ENCODE assay signal across 5 worm cellular contexts in genomic region chrIII:7710943-7711342, ce11.
A peak's percentile ranks its signal among the peaks of the same experiment; 100 is the strongest.
TF ChIP-seq lines count a peak whose summit lies in the region.

No protein-coding gene starts in this region.

TF ChIP-seq in whole organism, L1 larva, 84 proteins besides CTCF, POLR2A, EP300 and RAD21 (continues in another document):
- TF ChIP-seq C34B4.2 (tag; optimal IDR thresholded peaks at IDR 0.05; lab: Kevin White, UChicago): no peak
- TF ChIP-seq swsn-7 (tag; optimal IDR thresholded peaks at IDR 0.05; lab: Kevin White, UChicago): peak; percentile 42
- TF ChIP-seq nhr-85 (tag; lab: Kevin White, UChicago): no peak
- peak; percentile 32 for TF ChIP-seq xbp-1 (tag; optimal IDR thresholded peaks at IDR 0.05; lab: Kevin White, UChicago)
- TF ChIP-seq unc-98 (GFP tag; IDR thresholded peaks at IDR 0.05; lab: Robert Waterston, UW): no peak
- TF ChIP-seq pag-3 (tag; optimal IDR thresholded peaks at IDR 0.05; lab: Kevin White, UChicago; ENCODE audit: borderline replicate concordance, insufficient read depth): no peak
- no peak for TF ChIP-seq vab-15 (tag; optimal IDR thresholded peaks at IDR 0.05; lab: Kevin White, UChicago)
- peak; percentile 69 for TF ChIP-seq mep-1 (tag; optimal IDR thresholded peaks at IDR 0.05; lab: Kevin White, UChicago)
- TF ChIP-seq lsy-2 (tag; optimal IDR thresholded peaks at IDR 0.05; lab: Kevin White, UChicago): peak; percentile 53 to 56
- peak; percentile 17 for TF ChIP-seq nhr-20 (tag; optimal IDR thresholded peaks at IDR 0.05; lab: Kevin White, UChicago)
- TF ChIP-seq nhr-77 (tag; optimal IDR thresholded peaks at IDR 0.05; lab: Kevin White, UChicago): no peak
- TF ChIP-seq snu-23 (GFP tag; optimal IDR thresholded peaks at IDR 0.05; lab: Kevin White, UChicago): peak; percentile 57
- TF ChIP-seq nhr-11 (tag; optimal IDR thresholded peaks at IDR 0.05; lab: Kevin White, UChicago): no peak
- TF ChIP-seq grh-1 (GFP tag; IDR thresholded peaks at IDR 0.05; lab: Robert Waterston, UW): no peak
- peak; percentile 46 for TF ChIP-seq rnt-1 (tag; optimal IDR thresholded peaks at IDR 0.05; lab: Kevin White, UChicago)
- peak; percentile 30 for TF ChIP-seq dsc-1 (tag; optimal IDR thresholded peaks at IDR 0.05; lab: Kevin White, UChicago)
- TF ChIP-seq blmp-1 (tag; optimal IDR thresholded peaks at IDR 0.05; lab: Kevin White, UChicago): peak; percentile 81
- TF ChIP-seq F16B12.6 (tag; optimal IDR thresholded peaks at IDR 0.05; lab: Kevin White, UChicago): peak; percentile 79
- TF ChIP-seq lin-15B (tag; optimal IDR thresholded peaks at IDR 0.05; lab: Kevin White, UChicago): peak; percentile 35

TF ChIP-seq in whole organism, L3 larva, 47 proteins besides CTCF, POLR2A, EP300 and RAD21:
- peak; percentile 5 for TF ChIP-seq nhr-23 (tag; optimal IDR thresholded peaks at IDR 0.05; lab: Kevin White, UChicago)
- TF ChIP-seq egl-5 (tag; optimal IDR thresholded peaks at IDR 0.05; lab: Kevin White, UChicago): peak; percentile 16
- TF ChIP-seq pha-4 (tag; optimal IDR thresholded peaks at IDR 0.05; lab: Kevin White, UChicago): peak; percentile 61
- TF ChIP-seq nfya-1 (tag; optimal IDR thresholded peaks at IDR 0.05; lab: Kevin White, UChicago; ENCODE audit: insufficient read depth): peak; percentile 85
- peak; percentile 75 for TF ChIP-seq hmg-11 (tag; optimal IDR thresholded peaks at IDR 0.05; lab: Kevin White, UChicago)
- peak; percentile 36 for TF ChIP-seq snpc-4 (tag; optimal IDR thresholded peaks at IDR 0.05; lab: Kevin White, UChicago)
- no peak for TF ChIP-seq nhr-237 (tag; optimal IDR thresholded peaks at IDR 0.05; lab: Kevin White, UChicago)
- no peak for TF ChIP-seq tbx-2 (tag; optimal IDR thresholded peaks at IDR 0.05; lab: Kevin White, UChicago)
- peak; percentile 11 for TF ChIP-seq lin-39 (tag; optimal IDR thresholded peaks at IDR 0.05; lab: Kevin White, UChicago)
- TF ChIP-seq nhr-25 (tag; optimal IDR thresholded peaks at IDR 0.05; lab: Kevin White, UChicago): peak; percentile 55
- TF ChIP-seq lin-15B (tag; optimal IDR thresholded peaks at IDR 0.05; lab: Kevin White, UChicago): peak; percentile 70
TF ChIP-seq in whole organism, L3 larva: peak in this region for 9.

TF ChIP-seq in whole organism, early embryonic, 17 proteins besides CTCF, POLR2A, EP300 and RAD21:
- TF ChIP-seq hmg-4 (GFP tag; optimal IDR thresholded peaks at IDR 0.05; lab: Kevin White, UChicago) (peak; percentile 73), scrt-1 (GFP tag; IDR thresholded peaks at IDR 0.05; lab: Robert Waterston, UW) (0 out of 2 replicates have a peak, but pooled peaks have one; percentile 37), sea-1 (GFP tag; conservative IDR thresholded peaks at IDR 0.05; lab: Robert Waterston, UW) (no peak), tbx-37 (GFP tag; conservative IDR thresholded peaks at IDR 0.05; lab: Robert Waterston, UW) (no peak), ceh-36 (tag; optimal IDR thresholded peaks at IDR 0.05; lab: Kevin White, UChicago) (peak; percentile 39), hnd-1 (tag; optimal IDR thresholded peaks at IDR 0.05; lab: Kevin White, UChicago) (no peak), F13C5.2 (tag; optimal IDR thresholded peaks at IDR 0.05; lab: Kevin White, UChicago) (peak; percentile 67)

TF ChIP-seq in whole organism, midembryonic, 9 proteins besides CTCF, POLR2A, EP300 and RAD21:
- TF ChIP-seq cog-1 (tag; optimal IDR thresholded peaks at IDR 0.05; lab: Kevin White, UChicago): peak; percentile 0
- no peak for TF ChIP-seq ref-1 (GFP tag; conservative IDR thresholded peaks at IDR 0.05; lab: Robert Waterston, UW)
- TF ChIP-seq flt-1 (GFP tag; IDR thresholded peaks at IDR 0.05; lab: Robert Waterston, UW): peak; percentile 55; the same call in 1 of the 2 replicates
- TF ChIP-seq klf-2 (GFP tag; conservative IDR thresholded peaks at IDR 0.05; lab: Robert Waterston, UW): no peak

TF ChIP-seq in whole organism, young adult, 124 proteins besides CTCF, POLR2A, EP300 and RAD21:
- no peak for TF ChIP-seq ceh-40 (GFP tag; IDR thresholded peaks at IDR 0.05; lab: Robert Waterston, UW)
- TF ChIP-seq sea-2 (GFP tag; IDR thresholded peaks at IDR 0.05; lab: Robert Waterston, UW): no peak
- TF ChIP-seq lsy-27 (tag; optimal IDR thresholded peaks at IDR 0.05; lab: Kevin White, UChicago; ENCODE audit: borderline replicate concordance, insufficient read depth): no peak
- TF ChIP-seq tlf-1 (GFP tag; optimal IDR thresholded peaks at IDR 0.05; lab: Kevin White, UChicago): no peak
- TF ChIP-seq mcd-1 (GFP tag; IDR thresholded peaks at IDR 0.05; lab: Robert Waterston, UW): peak; percentile 38; the same call in 1 of the 2 replicates
- TF ChIP-seq ama-1 (optimal IDR thresholded peaks at IDR 0.05; lab: Kevin White, UChicago): no peak
- no peak for TF ChIP-seq ama-1 (GFP tag; optimal IDR thresholded peaks at IDR 0.05; lab: Kevin White, UChicago)
- peak; percentile 39 for TF ChIP-seq nhr-80 (tag; optimal IDR thresholded peaks at IDR 0.05; lab: Kevin White, UChicago)
- 0 out of 2 replicates have a peak, but pooled peaks have one; percentile 29 for TF ChIP-seq ekl-4 (GFP tag; IDR thresholded peaks at IDR 0.05; lab: Robert Waterston, UW)
- 0 out of 2 replicates have a peak, but pooled peaks have one; percentile 9 for TF ChIP-seq lir-1 (GFP tag; conservative IDR thresholded peaks at IDR 0.05; lab: Robert Waterston, UW)
- peak; percentile 33 for TF ChIP-seq lin-54 (GFP tag; optimal IDR thresholded peaks at IDR 0.05; lab: Kevin White, UChicago)
- peak; percentile 35; the same call in 1 of the 2 replicates for TF ChIP-seq hmg-1.2 (GFP tag; IDR thresholded peaks at IDR 0.05; lab: Robert Waterston, UW)
- TF ChIP-seq efl-1 (GFP tag; optimal IDR thresholded peaks at IDR 0.05; lab: Kevin White, UChicago): peak; percentile 30
- 0 out of 2 replicates have a peak, but pooled peaks have one; percentile 23 for TF ChIP-seq K11D2.4 (GFP tag; IDR thresholded peaks at IDR 0.05; lab: Robert Waterston, UW)
- TF ChIP-seq Y67H2A.10 (GFP tag; conservative IDR thresholded peaks at IDR 0.05; lab: Robert Waterston, UW): 0 out of 2 replicates have a peak, but pooled peaks have one; percentile 17
- 0 out of 2 replicates have a peak, but pooled peaks have one; percentile 11 for TF ChIP-seq attf-3 (GFP tag; conservative IDR thresholded peaks at IDR 0.05; lab: Robert Waterston, UW)
- no peak for TF ChIP-seq B0336.3 (GFP tag; IDR thresholded peaks at IDR 0.05; lab: Robert Waterston, UW)
- TF ChIP-seq egrh-3 (GFP tag; IDR thresholded peaks at IDR 0.05; lab: Robert Waterston, UW): no peak
- peak; percentile 31; the same call in 1 of the 2 replicates for TF ChIP-seq rcor-1 (GFP tag; IDR thresholded peaks at IDR 0.05; lab: Robert Waterston, UW)
- peak; percentile 78; the same call in 1 of the 2 replicates for TF ChIP-seq madf-3 (GFP tag; IDR thresholded peaks at IDR 0.05; lab: Robert Waterston, UW)
- TF ChIP-seq ceh-27 (GFP tag; optimal IDR thresholded peaks at IDR 0.05; lab: Kevin White, UChicago): peak; percentile 78
- no peak for TF ChIP-seq B0035.1 (tag; optimal IDR thresholded peaks at IDR 0.05; lab: Kevin White, UChicago)
- TF ChIP-seq attf-5 (GFP tag; optimal IDR thresholded peaks at IDR 0.05; lab: Kevin White, UChicago): peak; percentile 73
- no peak for TF ChIP-seq let-526 (GFP tag; IDR thresholded peaks at IDR 0.05; lab: Robert Waterston, UW)
- peak; percentile 70 for TF ChIP-seq zfh-2 (GFP tag; conservative IDR thresholded peaks at IDR 0.05; lab: Robert Waterston, UW)
- peak; percentile 16 for TF ChIP-seq K12H6.12 (tag; optimal IDR thresholded peaks at IDR 0.05; lab: Kevin White, UChicago)

Comparison
In these comparisons a context has a peak if more than half of its experiments do, and no peak if none do; other contexts are left out.
1. Of the 8 proteins assayed by ChIP-seq in both whole organism, young adult and whole organism, L1 larva: peak only in whole organism, young adult: none; only in whole organism, L1 larva: dpl-1 and lin-35; in both: efl-1; in neither: 5.